Fruit fly (Drosophila melanogaster): Measurements from ENCODE around the gene CG33648.

CG33648 gene

dm6 chr2L:14570129-14570528, 46.0 kb downstream of the CG33648 start:
- TF ChIP-seq CG8478 (optimal IDR thresholded peaks at IDR 0.05) (no peak), CTCF (optimal IDR thresholded peaks at IDR 0.05) (no peak)

DNA sequence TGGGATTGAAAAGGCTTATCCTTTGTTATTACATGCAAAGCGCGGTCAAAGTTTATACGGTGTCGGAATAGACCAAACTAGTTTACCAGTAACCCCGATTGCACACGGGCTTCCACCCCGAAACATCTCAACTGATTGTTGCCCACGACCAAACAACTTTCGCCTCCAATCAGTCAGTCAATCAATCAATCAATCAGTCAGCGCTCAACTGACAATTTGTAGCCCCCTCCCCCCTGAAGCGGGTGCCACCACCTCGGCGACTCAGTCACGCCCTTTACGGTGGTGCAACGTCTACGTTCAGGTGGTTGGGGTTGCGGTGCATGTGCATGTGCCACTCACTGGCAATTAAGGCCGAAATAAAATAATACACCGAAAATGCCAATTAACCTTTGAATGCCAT, 46.7 kb downstream of the CG33648 start:
- no peak for TF ChIP-seq CTCF (optimal IDR thresholded peaks at IDR 0.05)
- TF ChIP-seq CG8478 (optimal IDR thresholded peaks at IDR 0.05): no peak

dm6 chr2L:14571673-14572461, 47.8 kb downstream of the CG33648 start:
- TF ChIP-seq CG8478 (optimal IDR thresholded peaks at IDR 0.05): no peak
- no peak for TF ChIP-seq CTCF (optimal IDR thresholded peaks at IDR 0.05)

DNA sequence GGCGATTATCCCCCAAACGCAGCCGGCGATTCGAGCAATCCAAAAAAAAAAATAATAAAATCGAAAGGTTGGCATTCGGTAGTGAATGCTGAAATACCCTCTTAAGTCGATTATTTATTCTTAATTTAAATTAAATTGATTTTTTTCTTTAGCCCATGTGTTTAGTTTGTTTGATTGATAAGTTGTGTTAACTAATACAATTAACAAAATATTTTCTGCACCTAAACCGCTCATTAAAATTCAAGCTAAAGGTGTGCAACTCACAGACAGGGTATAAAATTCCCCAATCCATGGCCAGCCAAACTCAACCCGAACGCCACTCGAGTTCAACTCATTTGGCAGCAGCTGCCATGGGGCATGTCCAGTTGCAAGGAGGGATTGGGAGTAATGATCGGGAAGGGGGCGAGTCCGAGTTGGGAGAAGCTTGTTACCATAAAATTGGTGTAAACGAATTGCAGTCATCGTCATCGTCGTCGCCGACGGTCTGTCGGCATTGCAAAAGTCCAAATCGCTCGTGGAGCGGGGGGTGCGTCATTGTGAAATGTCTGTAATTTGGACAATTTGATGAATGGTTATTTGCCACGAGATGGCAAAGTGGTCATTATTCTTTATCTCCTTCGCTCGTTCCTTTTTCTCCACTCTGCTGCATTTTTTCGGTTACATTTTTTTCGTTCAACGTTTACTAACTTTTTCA, 49.3 kb downstream of the CG33648 start:
- TF ChIP-seq CG8478 (optimal IDR thresholded peaks at IDR 0.05) (no peak), CTCF (optimal IDR thresholded peaks at IDR 0.05) (no peak)

- TF ChIP-seq CTCF (optimal IDR thresholded peaks at IDR 0.05) (no peak), CG8478 (optimal IDR thresholded peaks at IDR 0.05) (no peak)
Measured at dm6 chr2L:14574852-14575251, 50.7 kb downstream of the CG33648 start.

All from S2 (cell line).